Fruit fly (Drosophila melanogaster) ovary, adult (tissue): Measurements from ENCODE around the gene CG31360.

Experiments used
- CG17801 ChIP-seq: fragments of 200-800 bp; optimal IDR thresholded peaks from 2 replicates; lab custom pipeline; 2019; ENCODE audit warnings: missing biosample characterization, mild to moderate bottlenecking, missing genetic modification characterization, moderate library complexity; ENCODE audit not compliant: partially characterized antibody

The CG31360 gene

DNA sequence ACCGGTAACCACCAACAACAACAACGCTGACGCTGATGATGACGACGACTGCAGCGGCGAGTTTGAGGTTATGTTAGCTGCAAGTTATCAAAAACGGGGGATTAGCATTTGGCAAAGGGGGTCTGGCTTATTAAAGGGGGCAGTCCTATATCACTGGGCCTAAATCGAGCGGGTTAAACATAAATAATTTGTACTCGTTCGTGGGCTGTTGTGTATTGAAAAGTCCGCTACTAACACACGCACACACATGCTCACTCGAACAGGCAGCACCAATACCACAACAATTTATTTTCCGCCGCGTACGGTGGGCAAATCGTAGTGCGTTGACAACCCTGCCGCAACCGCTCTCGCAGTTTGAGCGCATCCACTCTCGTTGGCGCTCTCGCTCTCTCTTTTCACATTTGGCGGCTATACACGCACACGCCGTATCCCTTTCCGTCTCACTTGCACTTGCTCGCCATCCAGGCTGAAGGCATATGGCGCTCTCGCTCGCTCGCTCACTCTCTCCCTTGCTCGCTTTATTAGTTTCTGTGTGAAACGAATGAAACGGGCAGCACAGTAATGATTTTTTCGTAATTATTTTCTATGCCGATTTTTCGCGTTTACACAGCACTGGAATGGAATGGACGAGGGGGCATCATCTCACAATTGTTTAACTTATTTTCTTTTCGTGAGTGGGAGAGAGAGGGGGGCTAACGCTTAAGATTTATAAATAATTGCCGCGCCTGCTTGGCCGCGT, 32.1 kb downstream of the CG31360 start:
- TF ChIP-seq CG17801 (GFP tag; lab: Kevin White, UChicago), result peak; percentile 54

DNA sequence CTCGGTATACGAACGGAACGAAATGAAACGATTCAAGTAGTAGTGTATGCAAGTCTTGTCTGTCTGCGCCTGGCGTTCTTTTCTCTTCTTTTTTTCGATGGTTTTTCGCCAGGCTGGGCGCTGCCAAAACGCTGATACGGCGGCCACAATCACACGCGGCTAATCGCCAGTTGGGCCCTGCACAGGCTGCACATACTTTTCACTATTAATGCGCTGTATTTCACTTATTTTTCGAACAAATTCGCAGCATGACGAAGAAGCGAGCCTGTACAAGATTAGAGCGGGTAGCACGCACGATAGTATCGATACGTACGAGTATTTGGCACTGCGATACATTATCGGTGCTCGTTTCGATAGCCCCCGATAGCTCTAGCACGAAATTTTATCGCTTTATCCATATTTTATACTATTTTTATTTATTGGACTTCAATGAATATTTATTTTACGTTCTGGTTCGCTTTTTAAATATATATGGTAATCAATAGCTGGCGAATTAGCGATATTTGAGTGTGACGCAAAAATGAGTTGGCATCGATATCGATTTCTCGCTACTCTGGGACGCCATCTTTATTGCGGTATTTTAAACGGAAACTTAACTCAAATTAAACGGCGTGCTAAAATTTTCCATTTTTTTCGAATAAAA, 33.3 kb downstream of the CG31360 start, which contains the start of gene osa:
Gene osa (minus strand): TSS at position 300 of the 643 bp plus-strand sequence.
- peak; percentile 24 for TF ChIP-seq CG17801 (GFP tag; lab: Kevin White, UChicago)

DNA sequence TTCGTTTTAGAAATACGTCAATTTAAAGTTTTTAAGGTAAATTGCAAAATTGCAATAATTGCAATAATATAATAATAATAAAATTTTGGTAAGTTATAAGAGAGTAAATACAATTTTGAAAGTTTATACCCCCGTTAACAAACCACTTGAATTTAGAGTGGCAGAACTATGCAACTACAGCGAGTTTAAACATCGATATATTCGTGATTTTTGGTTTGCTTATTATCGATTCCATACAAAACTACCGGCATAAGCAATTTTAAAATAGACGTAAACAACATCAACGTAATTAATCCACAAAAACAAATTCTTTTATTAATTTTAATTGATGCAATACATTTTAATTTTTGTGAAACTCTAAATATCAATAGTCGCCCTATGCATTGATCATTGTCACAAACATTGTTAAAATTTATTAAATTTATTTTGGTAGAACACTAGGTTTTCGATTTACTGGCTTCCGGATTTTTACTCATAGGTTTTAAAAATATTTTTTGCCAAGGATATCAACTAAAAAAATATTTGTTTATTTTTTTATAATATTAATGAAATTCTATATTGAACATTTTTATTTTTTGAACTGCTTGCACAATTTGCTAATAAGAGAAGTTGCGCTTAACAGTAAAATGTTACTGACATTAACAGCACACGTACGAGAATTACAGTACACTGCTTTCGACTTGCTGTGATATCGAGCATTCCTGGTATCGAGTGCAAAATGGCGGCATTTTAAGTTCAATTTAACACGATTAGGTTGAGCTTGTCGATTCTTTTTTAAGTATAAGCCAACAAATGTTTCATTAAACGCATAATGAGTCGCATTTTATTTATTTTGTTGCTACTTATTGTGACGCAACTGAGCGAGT, 34.1 kb downstream of the CG31360 start, which contains the start of gene Pxt:
Gene Pxt (plus strand): TSS at position 695 of the 866 bp plus-strand sequence.
- TF ChIP-seq CG17801 (GFP tag; lab: Kevin White, UChicago), result no peak

DNA sequence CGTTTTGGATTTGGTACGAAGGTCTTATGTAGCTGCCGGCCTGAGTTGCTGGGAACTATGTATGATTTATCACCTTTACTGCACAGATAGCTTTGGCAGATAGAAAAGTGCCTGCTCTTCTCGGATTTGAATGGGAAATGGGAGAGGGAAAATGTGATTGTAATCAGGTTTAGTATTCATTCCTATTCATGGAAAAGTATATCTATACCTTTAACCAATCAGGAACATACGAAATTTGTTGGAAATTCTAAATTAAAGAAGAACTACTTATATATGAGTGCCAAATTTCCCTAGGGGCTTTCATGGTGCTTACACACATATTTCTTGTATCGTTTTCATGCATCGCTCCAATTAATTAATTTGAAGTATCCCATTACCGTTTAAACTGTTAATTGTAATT, 40.1 kb downstream of the CG31360 start, which contains the start of gene Atg8b:
Gene Atg8b (minus strand): TSS at position 101 of the 400 bp plus-strand sequence.
- no peak for TF ChIP-seq CG17801 (GFP tag; lab: Kevin White, UChicago)

DNA sequence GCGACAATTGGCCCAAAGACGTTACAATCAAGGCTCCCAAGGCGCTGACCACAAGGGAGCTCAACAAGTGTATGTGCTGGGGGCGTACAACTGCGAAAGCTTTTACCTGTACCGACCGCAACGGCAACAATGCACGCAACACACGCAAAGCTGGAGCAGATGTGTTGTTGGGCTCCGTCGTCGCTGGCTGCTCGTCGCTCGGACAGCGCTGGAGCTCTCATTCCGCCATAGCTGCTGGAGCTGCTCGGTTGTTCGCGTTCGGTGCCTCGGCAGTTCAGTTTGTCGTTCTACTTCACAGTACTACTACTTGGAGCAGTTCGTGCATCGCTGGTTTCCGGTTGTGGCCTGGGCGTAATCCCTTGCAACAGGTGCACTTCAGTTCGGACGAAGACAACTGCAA, 40.7 kb downstream of the CG31360 start, which contains the start of gene Lgr1:
Gene Lgr1 (plus strand): TSS at position 220 of the 400 bp plus-strand sequence.
- TF ChIP-seq CG17801 (GFP tag; lab: Kevin White, UChicago), result no peak

DNA sequence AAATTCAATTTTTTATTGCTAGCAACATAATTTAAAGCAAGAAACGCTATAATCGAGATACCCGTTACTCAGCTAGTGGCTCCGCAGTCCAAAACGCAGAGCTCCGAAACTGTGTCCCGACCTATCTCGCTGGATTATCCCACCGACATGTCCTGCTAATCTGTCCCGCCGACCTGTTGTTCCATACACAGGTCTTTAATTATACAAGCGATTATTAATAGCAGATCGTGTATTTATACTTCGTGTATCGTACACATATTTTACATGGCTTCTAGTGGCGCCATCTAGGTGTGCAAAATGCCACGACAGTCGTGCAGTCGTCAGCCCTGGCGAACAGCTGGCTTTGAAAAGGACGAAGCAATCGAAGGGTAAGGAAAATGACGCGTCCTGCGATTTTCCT, 48.4 kb downstream of the CG31360 start, which contains the start of gene CG14321:
Gene CG14321 (plus strand): TSS at position 338 of the 400 bp plus-strand sequence.
- TF ChIP-seq CG17801 (GFP tag; lab: Kevin White, UChicago), result no peak
